Worm (Caenorhabditis elegans): ENCODE data around the gene ceh-75.

ce11 chrV:9937435-9937834 lies 16.3 kb downstream of the ceh-75 start, which contains the start of gene srj-33:
- TF ChIP-seq sea-2 (GFP tag; IDR thresholded peaks at IDR 0.05): no peak
- TF ChIP-seq lin-54 (GFP tag; optimal IDR thresholded peaks at IDR 0.05): no peak
- TF ChIP-seq ama-1 (optimal IDR thresholded peaks at IDR 0.05): no peak
- TF ChIP-seq ama-1 (GFP tag; optimal IDR thresholded peaks at IDR 0.05): no peak
- TF ChIP-seq F57A8.1 (GFP tag; optimal IDR thresholded peaks at IDR 0.05): no peak
- TF ChIP-seq C06A6.2 (GFP tag; conservative IDR thresholded peaks at IDR 0.05): no peak
